Fruit fly (Drosophila melanogaster) S2 (cell line): ENCODE data around the gene bwa.

ENCODE experiments used
- CG8478 ChIP-seq: fragments of >200 bp; optimal IDR thresholded peaks from 2 replicates; lab custom pipeline; 2018
- CTCF ChIP-seq, 2 experiments: fragments of >200 bp; optimal IDR thresholded peaks; 2 replicates each; lab custom pipeline; 2018

- TF ChIP-seq CG8478 (lab: Kevin White, UChicago) (no peak), CTCF (optimal IDR thresholded peaks at IDR 0.05; lab: Kevin White, UChicago) (no peak)
These were observed 38.3 kb downstream of the bwa start for dm6 chr2L:20104526-20104925.
